Worm (Caenorhabditis elegans) whole organism, L1 larva: ENCODE measurements around the gene mam-3.

Experiments used
- C04F5.9 ChIP-seq: sonication (generic microtip); optimal IDR thresholded peaks from 2 replicates; lab custom pipeline; 2016; ENCODE audit warnings: missing genetic modification characterization, missing compliant biosample characterization
- C34B4.2 ChIP-seq: sonication (generic microtip); optimal IDR thresholded peaks from 2 replicates; lab custom pipeline; 2017; ENCODE audit warnings: mild to moderate bottlenecking, missing genetic modification characterization, missing compliant biosample characterization
- alr-1 ChIP-seq: fragments of 200-800 bp; sonication (Bioruptor generic); optimal IDR thresholded peaks from 2 replicates; lab custom pipeline; 2018; ENCODE audit warnings: borderline replicate concordance, mild to moderate bottlenecking, missing genetic modification characterization, missing compliant biosample characterization
- aly-2 ChIP-seq: fragments of 150-350 bp; optimal IDR thresholded peaks from 2 replicates; lab custom pipeline; 2014; ENCODE audit warnings: missing biosample characterization, missing genetic modification characterization
- blmp-1 ChIP-seq: fragments of 150-350 bp; optimal IDR thresholded peaks from 2 replicates; lab custom pipeline; 2014; ENCODE audit warnings: missing biosample characterization, missing genetic modification characterization
- ceh-63 ChIP-seq: fragments of 200-800 bp; sonication (Bioruptor generic); optimal IDR thresholded peaks from 2 replicates; lab custom pipeline; 2018; ENCODE audit warnings: mild to moderate bottlenecking, missing genetic modification characterization, missing compliant biosample characterization
- ceh-8 ChIP-seq: fragments of 200-800 bp; sonication (Bioruptor generic); optimal IDR thresholded peaks from 2 replicates; lab custom pipeline; 2018; ENCODE audit warnings: mild to moderate bottlenecking, missing genetic modification characterization, moderate library complexity, missing compliant biosample characterization
- ceh-82 ChIP-seq, 3 experiments: fragments of 150-350 bp in 1 of 3; sonication (generic microtip) in 2 of 3; optimal IDR thresholded peaks; 2 replicates each; lab custom pipeline; 2014 to 2017; ENCODE audit warnings: missing biosample characterization in 3 of 3, missing genetic modification characterization in 3 of 3
- ceh-88 ChIP-seq: fragments of 200-800 bp; sonication (Bioruptor generic); IDR thresholded peaks from 2 replicates; pipeline ENCODE4 v1.3.6; 2022; ENCODE audit warnings: missing genetic modification characterization, missing compliant biosample characterization
- ceh-90 ChIP-seq: sonication (generic microtip); optimal IDR thresholded peaks from 2 replicates; lab custom pipeline; 2016; ENCODE audit warnings: missing genetic modification characterization, missing compliant biosample characterization
- dpl-1 ChIP-seq, 3 experiments: fragments of 150-350 bp in 2 of 3; sonication (generic microtip) in 1 of 3; optimal IDR thresholded peaks; 2 replicates each; lab custom pipeline; 2014 to 2017; ENCODE audit warnings: missing biosample characterization in 3 of 3, missing genetic modification characterization in 3 of 3, missing genetic modification reagents in 3 of 3
- efl-1 ChIP-seq, 4 experiments: fragments of 150-350 bp; optimal IDR thresholded peaks in 3 of 4; peaks in 1 of 4; 1 replicate in 1 of 4; 2 replicates in 3 of 4; lab custom pipeline; 2014; ENCODE audit warnings: missing biosample characterization in 2 of 4, missing genetic modification characterization in 2 of 4, missing genetic modification reagents in 2 of 4
- efl-3 ChIP-seq: fragments of 200-800 bp; sonication (Bioruptor generic); optimal IDR thresholded peaks from 2 replicates; lab custom pipeline; 2018; ENCODE audit warnings: mild to moderate bottlenecking, missing genetic modification characterization, missing compliant biosample characterization
- egl-13 ChIP-seq: sonication (generic microtip); optimal IDR thresholded peaks from 2 replicates; lab custom pipeline; 2016; ENCODE audit warnings: missing genotype, missing genetic modification reagents, missing genetic modification characterization, missing compliant biosample characterization
- egl-27 ChIP-seq, 2 experiments: fragments of 150-350 bp in 1 of 2; sonication (generic microtip); optimal IDR thresholded peaks; 3 replicates each; lab custom pipeline; 2017 to 2018; ENCODE audit warnings: missing biosample characterization in 2 of 2, missing genetic modification characterization in 2 of 2, missing genetic modification reagents in 2 of 2
- elt-2 ChIP-seq: sonication (generic microtip); optimal IDR thresholded peaks from 2 replicates; lab custom pipeline; 2016; ENCODE audit warnings: missing genetic modification characterization, mild to moderate bottlenecking, inconsistent platforms, missing compliant biosample characterization, missing genetic modification reagents
- elt-3 ChIP-seq, 6 experiments: fragments of 150-350 bp in 1 of 6; sonication (generic microtip); optimal IDR thresholded peaks; 2 replicates each; lab custom pipeline; 2017 to 2018; ENCODE audit warnings: missing biosample characterization in 6 of 6, missing genetic modification characterization in 6 of 6, inconsistent platforms in 1 of 6
- fkh-8 ChIP-seq: sonication (generic microtip); optimal IDR thresholded peaks from 2 replicates; lab custom pipeline; 2016; ENCODE audit warnings: mild to moderate bottlenecking, missing genetic modification characterization, missing compliant biosample characterization
- fos-1 ChIP-seq: fragments of 150-350 bp; optimal IDR thresholded peaks from 2 replicates; lab custom pipeline; 2014; ENCODE audit warnings: missing biosample characterization, missing genetic modification characterization
- hpl-2 ChIP-seq: fragments of 150-350 bp; optimal IDR thresholded peaks from 2 replicates; lab custom pipeline; 2014; ENCODE audit warnings: missing biosample characterization, missing genetic modification reagents, missing genetic modification characterization
- irx-1 ChIP-seq: sonication (generic microtip); optimal IDR thresholded peaks from 2 replicates; lab custom pipeline; 2016; ENCODE audit warnings: missing genetic modification characterization, missing compliant biosample characterization
- isw-1 ChIP-seq: fragments of 200-800 bp; sonication (Bioruptor generic); IDR thresholded peaks from 2 replicates; pipeline ENCODE4 v1.3.6; 2022; ENCODE audit warnings: missing genetic modification characterization, missing compliant biosample characterization
- jun-1 ChIP-seq: fragments of 150-350 bp; optimal IDR thresholded peaks from 2 replicates; lab custom pipeline; 2014; ENCODE audit warnings: missing biosample characterization, missing genetic modification reagents, missing genetic modification characterization
- lin-13 ChIP-seq: fragments of 150-350 bp; optimal IDR thresholded peaks from 2 replicates; lab custom pipeline; 2014; ENCODE audit warnings: missing biosample characterization, missing genetic modification reagents, missing genetic modification characterization
- lin-15B ChIP-seq: fragments of 150-350 bp; sonication (generic microtip); optimal IDR thresholded peaks from 3 replicates; lab custom pipeline; 2014; ENCODE audit warnings: missing biosample characterization, missing genetic modification characterization
- lin-35 ChIP-seq, 2 experiments: fragments of 150-350 bp; optimal IDR thresholded peaks; 2 replicates each; lab custom pipeline; 2014; ENCODE audit warnings: missing biosample characterization in 2 of 2, missing genetic modification characterization in 2 of 2, missing genetic modification reagents in 2 of 2
- lin-39 ChIP-seq: fragments of 150-350 bp; optimal IDR thresholded peaks from 2 replicates; lab custom pipeline; 2014; ENCODE audit warnings: missing biosample characterization, missing genetic modification reagents, missing genetic modification characterization
- lsy-2 ChIP-seq, 2 experiments: fragments of 150-350 bp; optimal IDR thresholded peaks; 2 replicates each; lab custom pipeline; 2014; ENCODE audit warnings: missing biosample characterization in 2 of 2, missing genetic modification characterization in 2 of 2
- mab-9 ChIP-seq: fragments of 200-800 bp; sonication (Bioruptor generic); IDR thresholded peaks from 2 replicates; pipeline ENCODE4 v1.3.6; 2022; ENCODE audit warnings: missing genetic modification reagents, missing genetic modification characterization, missing compliant biosample characterization
- mep-1 ChIP-seq: fragments of 150-350 bp; optimal IDR thresholded peaks from 2 replicates; lab custom pipeline; 2014; ENCODE audit warnings: missing biosample characterization, missing genetic modification characterization
- nhr-11 ChIP-seq: fragments of 150-350 bp; optimal IDR thresholded peaks from 2 replicates; lab custom pipeline; 2014; ENCODE audit warnings: missing biosample characterization, missing genetic modification characterization
- nhr-12 ChIP-seq: sonication (generic microtip); optimal IDR thresholded peaks from 2 replicates; lab custom pipeline; 2017; ENCODE audit warnings: missing biosample characterization, missing genetic modification characterization
- nhr-19 ChIP-seq: fragments of 200-800 bp; sonication (Bioruptor generic); conservative IDR thresholded peaks from 2 replicates; pipeline ENCODE4 v1.3.6; 2022; ENCODE audit warnings: missing genetic modification characterization, missing compliant biosample characterization
- nhr-20 ChIP-seq: sonication (generic microtip); optimal IDR thresholded peaks from 2 replicates; lab custom pipeline; 2016; ENCODE audit warnings: mild to moderate bottlenecking, missing genetic modification characterization, missing compliant biosample characterization
- nhr-237 ChIP-seq: fragments of 150-350 bp; optimal IDR thresholded peaks from 2 replicates; lab custom pipeline; 2014; ENCODE audit warnings: missing biosample characterization, missing genetic modification characterization
- nhr-47 ChIP-seq: sonication (generic microtip); optimal IDR thresholded peaks from 2 replicates; lab custom pipeline; 2016; ENCODE audit warnings: mild to moderate bottlenecking, missing genetic modification characterization, moderate library complexity, missing compliant biosample characterization
- nhr-77 ChIP-seq: fragments of 150-350 bp; optimal IDR thresholded peaks from 2 replicates; lab custom pipeline; 2014; ENCODE audit warnings: missing biosample characterization, missing genetic modification characterization
- nhr-90 ChIP-seq: sonication (generic microtip); optimal IDR thresholded peaks from 2 replicates; lab custom pipeline; 2016; ENCODE audit warnings: mild to moderate bottlenecking, missing genetic modification characterization, missing compliant biosample characterization; ENCODE audit not compliant: poor library complexity
- pax-3 ChIP-seq: fragments of 200-800 bp; sonication (Bioruptor generic); optimal IDR thresholded peaks from 2 replicates; lab custom pipeline; 2018; ENCODE audit warnings: mild to moderate bottlenecking, missing genetic modification characterization, moderate library complexity, missing compliant biosample characterization
- pqm-1 ChIP-seq: sonication (generic microtip); optimal IDR thresholded peaks from 3 replicates; lab custom pipeline; 2017; ENCODE audit warnings: missing biosample characterization, missing genetic modification characterization
- rnt-1 ChIP-seq: sonication (generic microtip); optimal IDR thresholded peaks from 2 replicates; lab custom pipeline; 2016; ENCODE audit warnings: mild to moderate bottlenecking, missing genetic modification characterization, moderate library complexity, missing compliant biosample characterization
- snu-23 ChIP-seq: sonication (generic microtip); optimal IDR thresholded peaks from 2 replicates; lab custom pipeline; 2016; ENCODE audit warnings: missing genetic modification characterization, missing compliant biosample characterization
- swsn-7 ChIP-seq: sonication (generic microtip); optimal IDR thresholded peaks from 2 replicates; lab custom pipeline; 2016; ENCODE audit warnings: missing genetic modification characterization, missing compliant biosample characterization
- tbx-2 ChIP-seq: sonication (generic microtip); optimal IDR thresholded peaks from 2 replicates; lab custom pipeline; 2016; ENCODE audit warnings: missing genetic modification characterization, missing compliant biosample characterization
- unc-130 ChIP-seq: fragments of 150-350 bp; optimal IDR thresholded peaks from 2 replicates; lab custom pipeline; 2017; ENCODE audit warnings: missing biosample characterization, missing genetic modification characterization, inconsistent platforms
- unc-62 ChIP-seq: fragments of 150-350 bp; optimal IDR thresholded peaks from 2 replicates; lab custom pipeline; 2014; ENCODE audit warnings: missing biosample characterization, missing genetic modification reagents, missing genetic modification characterization
- unc-86 ChIP-seq: sonication (generic microtip); optimal IDR thresholded peaks from 2 replicates; lab custom pipeline; 2016; ENCODE audit warnings: missing genetic modification characterization, missing compliant biosample characterization
- xbp-1 ChIP-seq: sonication (generic microtip); optimal IDR thresholded peaks from 2 replicates; lab custom pipeline; 2016; ENCODE audit warnings: missing genetic modification characterization, missing compliant biosample characterization
- ztf-11 ChIP-seq, 2 experiments: sonication (generic microtip); optimal IDR thresholded peaks; 2 replicates each; lab custom pipeline; 2016 to 2017; ENCODE audit warnings: missing genetic modification characterization in 2 of 2, missing biosample characterization in 1 of 2, missing compliant biosample characterization in 1 of 2

The mam-3 gene

ce11 chrIV:13386903-13387302, 58.3 kb downstream of the mam-3 start, which contains the start of gene lsm-3:
Gene lsm-3, plus strand, starts transcription at chrIV:13387203.
- TF ChIP-seq unc-86 (no peak), ceh-8 (no peak), elt-2 (no peak), isw-1 (no peak), efl-3 (GFP tag; lab: Kevin White, UChicago) (no peak), lin-13 (no peak), ceh-63 (GFP tag; lab: Kevin White, UChicago) (no peak), hpl-2 (no peak), ceh-90 (no peak), mep-1 (tag; lab: Kevin White, UChicago) (no peak), nhr-11 (tag; lab: Kevin White, UChicago) (no peak)

- TF ChIP-seq isw-1 (peak; percentile 59), lin-15B (peak; percentile 89), C34B4.2 (no peak), lin-35 (GFP tag; optimal IDR thresholded peaks at IDR 0.05; lab: Kevin White, UChicago) (peak; percentile 78 to 87), tbx-2 (peak; percentile 75), ceh-82 (tag; optimal IDR thresholded peaks at IDR 0.05; lab: Kevin White, UChicago) (peak; percentile 69 to 86 (median 80)), fkh-8 (peak; percentile 77), unc-130 (peak; percentile 90), ceh-63 (GFP tag; lab: Kevin White, UChicago) (no peak), elt-2 (peak; percentile 12), egl-27 (tag; optimal IDR thresholded peaks at IDR 0.05; lab: Kevin White, UChicago) (no peak), aly-2 (peak; percentile 42), elt-3 (tag; optimal IDR thresholded peaks at IDR 0.05; lab: Kevin White, UChicago) (peak in 2 of 6 experiments; percentile 39 to 61), mep-1 (tag; lab: Kevin White, UChicago) (peak; percentile 67), ceh-88 (GFP tag; lab: Robert Waterston, UW) (no peak), nhr-237 (no peak), mab-9 (GFP tag; lab: Robert Waterston, UW) (no peak), nhr-12 (tag; lab: Kevin White, UChicago) (no peak), nhr-47 (tag; lab: Kevin White, UChicago) (peak; percentile 84), xbp-1 (tag; lab: Kevin White, UChicago) (peak; percentile 75), ceh-90 (no peak), efl-1 (optimal IDR thresholded peaks at IDR 0.05; lab: Kevin White, UChicago) (peak; percentile 75 to 76), efl-1 (GFP tag; optimal IDR thresholded peaks at IDR 0.05 in 1 of 2; lab: Kevin White, UChicago) (peak; percentile 70 to 97), swsn-7 (peak; percentile 74), pqm-1 (tag; lab: Kevin White, UChicago) (no peak), unc-86 (peak; percentile 69), jun-1 (peak; percentile 64), egl-13 (tag; lab: Kevin White, UChicago) (peak; percentile 31), pax-3 (tag; lab: Kevin White, UChicago) (peak; percentile 31), efl-3 (GFP tag; lab: Kevin White, UChicago) (no peak), nhr-77 (peak; percentile 41), rnt-1 (peak; percentile 85), lsy-2 (tag; optimal IDR thresholded peaks at IDR 0.05; lab: Kevin White, UChicago) (peak; percentile 81 to 91), lin-39 (tag; lab: Kevin White, UChicago) (peak; percentile 58), blmp-1 (tag; lab: Kevin White, UChicago) (peak; percentile 75), dpl-1 (GFP tag; optimal IDR thresholded peaks at IDR 0.05; lab: Kevin White, UChicago) (peak; percentile 63 to 76 (median 75)), hpl-2 (peak; percentile 47), unc-62 (GFP tag; lab: Kevin White, UChicago) (no peak), irx-1 (tag; lab: Kevin White, UChicago) (peak; percentile 54), nhr-19 (GFP tag; lab: Robert Waterston, UW) (peak; percentile 74), snu-23 (peak; percentile 83), alr-1 (tag; lab: Kevin White, UChicago) (no peak), nhr-90 (tag; lab: Kevin White, UChicago) (peak; percentile 65), C04F5.9 (tag; lab: Kevin White, UChicago) (peak; percentile 24), nhr-20 (tag; lab: Kevin White, UChicago) (peak; percentile 72), ztf-11 (tag; optimal IDR thresholded peaks at IDR 0.05; lab: Kevin White, UChicago) (peak in 1 of 2 experiments; percentile 47), fos-1 (tag; lab: Kevin White, UChicago) (peak; percentile 67)
Observed at ce11 chrIV:13386043-13386442, 59.1 kb downstream of the mam-3 start, which contains the start of the genes Y62E10A.20, Y62E10A.23 and mdt-9. Gene Y62E10A.20, minus strand, starts transcription at chrIV:13386091. Gene Y62E10A.23, plus strand, starts transcription at chrIV:13386324. Gene mdt-9, plus strand, starts transcription at chrIV:13386380.
